Fruit fly (Drosophila melanogaster) whole organism, larva: ENCODE measurements around the gene CG15296.

ENCODE experiments used
- noc ChIP-seq: fragments of 200-800 bp; sonication (Bioruptor generic); optimal IDR thresholded peaks from 3 replicates; lab custom pipeline; 2019; ENCODE audit warnings: missing biosample characterization, mild to moderate bottlenecking, missing genetic modification characterization, moderate library complexity

Gene CG15296

dm6 chrX:10540463-10540862 lies 25.9 kb downstream of the CG15296 start:
- TF ChIP-seq noc (tag; lab: Kevin White, UChicago) = no peak

DNA sequence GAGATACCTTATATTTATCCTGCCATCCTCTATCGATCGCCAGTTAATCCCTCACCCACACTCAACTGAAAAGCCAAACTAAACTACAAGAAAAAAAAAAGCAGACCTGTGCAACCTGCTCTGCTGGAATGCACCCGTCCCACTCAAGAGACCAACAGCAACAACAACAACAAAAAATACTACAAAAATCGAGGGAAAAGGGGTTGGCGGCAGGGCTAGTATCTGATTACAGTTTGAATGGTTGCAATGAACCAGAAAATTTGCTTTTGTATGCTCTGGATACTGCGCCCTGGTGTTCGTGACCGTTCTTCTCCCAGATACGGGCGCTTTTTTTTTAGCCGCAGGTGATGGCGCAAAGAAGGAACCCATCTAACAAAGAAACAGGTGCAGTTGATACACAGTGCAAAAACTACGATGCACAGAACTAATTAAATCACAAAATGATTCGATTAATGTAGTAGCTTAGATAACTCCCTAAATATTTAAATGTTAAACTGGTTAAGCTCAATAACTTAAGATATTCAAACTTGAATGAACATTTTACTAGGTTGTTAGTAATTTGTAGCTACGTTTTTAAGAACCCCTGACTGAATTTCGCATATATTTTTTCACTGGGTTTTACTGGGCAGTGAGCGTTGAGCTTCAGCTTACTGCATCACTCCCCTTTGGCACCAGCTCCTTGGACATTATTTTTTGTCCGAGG lies 27.4 kb downstream of the CG15296 start:
- TF ChIP-seq noc (tag; lab: Kevin White, UChicago) = no peak

DNA sequence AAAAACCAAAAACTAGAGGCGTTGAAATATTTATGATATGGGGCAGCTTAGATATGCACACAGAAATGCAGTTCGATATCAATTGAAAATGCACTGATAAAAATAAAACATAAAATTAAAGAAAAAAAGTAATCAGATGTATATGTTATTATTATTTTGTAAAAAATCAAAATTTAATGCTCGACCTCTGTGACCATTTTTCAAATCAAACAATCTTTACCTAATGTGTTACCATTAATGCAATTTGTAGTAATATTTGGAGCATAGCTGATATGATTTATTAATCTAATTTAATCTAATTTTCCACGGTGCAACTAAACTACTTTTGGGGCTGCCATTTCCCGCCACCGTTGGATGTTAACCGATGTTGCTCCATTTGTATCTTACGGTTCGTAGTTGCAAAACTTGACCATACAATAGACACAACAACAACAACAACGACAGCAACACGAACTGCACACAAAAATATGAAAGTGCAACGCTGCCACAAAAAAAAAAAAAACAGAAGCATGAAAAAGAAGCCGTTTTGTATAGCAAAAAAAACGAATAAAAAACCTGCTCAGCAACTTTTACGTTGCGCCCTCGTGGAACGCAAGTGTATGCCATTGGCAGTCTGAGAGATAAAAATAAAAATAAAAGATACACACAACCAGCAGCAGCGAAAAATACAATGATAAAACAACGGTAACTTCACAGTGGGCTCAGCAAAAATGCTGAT lies 30.3 kb downstream of the CG15296 start:
- no peak for TF ChIP-seq noc (tag; lab: Kevin White, UChicago)

DNA sequence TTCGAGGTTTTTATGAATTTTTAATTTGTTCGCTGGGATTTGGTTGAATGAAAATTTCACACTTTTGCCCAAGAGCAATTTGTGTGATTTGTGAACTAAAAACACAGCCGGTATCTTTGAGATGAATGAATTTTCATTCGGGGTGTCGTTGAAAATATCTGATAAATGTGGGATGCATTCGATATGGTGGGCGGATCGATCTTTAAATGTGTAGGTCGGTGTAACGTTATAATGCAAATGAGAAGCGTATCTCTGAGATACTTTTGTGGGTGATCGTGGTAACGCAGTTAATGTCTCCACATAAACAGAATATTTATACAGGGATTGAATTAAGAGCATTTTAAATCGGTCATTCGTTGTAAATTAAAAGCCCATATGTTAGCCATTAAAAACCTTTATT lies 31.4 kb downstream of the CG15296 start:
- TF ChIP-seq noc (tag; lab: Kevin White, UChicago) = no peak

- no peak for TF ChIP-seq noc (tag; lab: Kevin White, UChicago)
Measured at dm6 chrX:10534526-10534925, 31.9 kb downstream of the CG15296 start.

dm6 chrX:10533517-10534284 lies 32.7 kb downstream of the CG15296 start:
- TF ChIP-seq noc (tag; lab: Kevin White, UChicago) = no peak
